Worm (Caenorhabditis elegans) whole organism, young adult: ENCODE data around the gene K09E2.2.
A peak's percentile ranks its signal among the peaks of the same experiment; 100 is the strongest.

Source experiments
- B0261.1 ChIP-seq: sonication (generic microtip); optimal IDR thresholded peaks from 2 replicates; lab custom pipeline; 2016; ENCODE audit warnings: mild to moderate bottlenecking, missing genetic modification characterization, moderate library complexity, missing compliant biosample characterization
- B0336.3 ChIP-seq: fragments of 200-800 bp; sonication (Bioruptor generic); IDR thresholded peaks from 2 replicates; pipeline ENCODE4 v1.3.6; 2022; ENCODE audit warnings: missing genetic modification characterization, missing compliant biosample characterization
- C06A6.2 ChIP-seq: fragments of 200-800 bp; sonication (Bioruptor generic); conservative IDR thresholded peaks from 2 replicates; pipeline ENCODE4 v1.3.6; 2022; ENCODE audit warnings: missing genetic modification characterization, missing compliant biosample characterization
- F37B4.10 ChIP-seq: fragments of 200-800 bp; sonication (Bioruptor generic); IDR thresholded peaks from 2 replicates; pipeline ENCODE4 v1.3.6; 2022; ENCODE audit warnings: missing genetic modification characterization, missing compliant biosample characterization
- F49E8.2 ChIP-seq: sonication (generic microtip); optimal IDR thresholded peaks from 3 replicates; lab custom pipeline; 2017; ENCODE audit warnings: missing genetic modification characterization, mild to moderate bottlenecking, missing compliant biosample characterization, antibody characterized with exemption, moderate library complexity; ENCODE audit not compliant: insufficient read depth
- K11D2.4 ChIP-seq: fragments of 200-800 bp; sonication (Bioruptor generic); IDR thresholded peaks from 2 replicates; pipeline ENCODE4 v1.3.6; 2022; ENCODE audit warnings: missing genetic modification reagents, missing genetic modification characterization, missing compliant biosample characterization
- T07F8.4 ChIP-seq: sonication (generic microtip); optimal IDR thresholded peaks from 2 replicates; lab custom pipeline; 2016; ENCODE audit warnings: mild to moderate bottlenecking, missing genetic modification characterization, moderate library complexity, missing compliant biosample characterization
- T26A5.8 ChIP-seq: sonication (generic microtip); optimal IDR thresholded peaks from 2 replicates; lab custom pipeline; 2016; ENCODE audit warnings: missing genetic modification characterization, missing compliant biosample characterization
- Y67H2A.10 ChIP-seq: fragments of 200-800 bp; sonication (Bioruptor generic); conservative IDR thresholded peaks from 2 replicates; pipeline ENCODE4 v1.3.6; 2022; ENCODE audit warnings: missing genetic modification reagents, missing genetic modification characterization, missing compliant biosample characterization
- aptf-3 ChIP-seq: fragments of 200-800 bp; sonication (Bioruptor generic); IDR thresholded peaks from 2 replicates; pipeline ENCODE4 v1.3.6; 2022; ENCODE audit warnings: missing genetic modification characterization, missing compliant biosample characterization
- attf-3 ChIP-seq: fragments of 200-800 bp; sonication (Bioruptor generic); conservative IDR thresholded peaks from 2 replicates; pipeline ENCODE4 v1.3.6; 2022; ENCODE audit warnings: missing genetic modification reagents, missing genetic modification characterization, missing compliant biosample characterization
- cebp-2 ChIP-seq: fragments of 200-800 bp; sonication (Bioruptor generic); IDR thresholded peaks from 2 replicates; pipeline ENCODE4 v1.3.6; 2022; ENCODE audit warnings: missing genetic modification characterization, missing compliant biosample characterization
- ceh-58 ChIP-seq: fragments of 200-800 bp; sonication (Bioruptor generic); IDR thresholded peaks from 2 replicates; pipeline ENCODE4 v1.3.6; 2022; ENCODE audit warnings: missing genetic modification characterization, missing compliant biosample characterization
- efl-1 ChIP-seq: fragments of 150-350 bp; optimal IDR thresholded peaks from 2 replicates; lab custom pipeline; 2014; ENCODE audit warnings: missing biosample characterization, missing genetic modification reagents, missing genetic modification characterization
- fkh-3 ChIP-seq: sonication (generic microtip); optimal IDR thresholded peaks from 2 replicates; lab custom pipeline; 2016; ENCODE audit warnings: mild to moderate bottlenecking, missing genetic modification characterization, missing compliant biosample characterization
- hlh-26 ChIP-seq: fragments of 200-800 bp; sonication (Bioruptor generic); conservative IDR thresholded peaks from 2 replicates; pipeline ENCODE4 v1.3.6; 2022; ENCODE audit warnings: missing genetic modification reagents, missing genetic modification characterization, missing compliant biosample characterization
- hmg-1.2 ChIP-seq: fragments of 200-800 bp; sonication (Bioruptor generic); IDR thresholded peaks from 2 replicates; pipeline ENCODE4 v1.3.6; 2022; ENCODE audit warnings: missing genetic modification reagents, missing genetic modification characterization, missing compliant biosample characterization
- hrde-1 ChIP-seq: sonication (generic microtip); optimal IDR thresholded peaks from 2 replicates; lab custom pipeline; 2016; ENCODE audit warnings: missing genetic modification characterization, mild to moderate bottlenecking, missing compliant biosample characterization, moderate library complexity, missing genotype, missing genetic modification reagents, borderline replicate concordance
- let-526 ChIP-seq: fragments of 200-800 bp; sonication (Bioruptor generic); IDR thresholded peaks from 2 replicates; pipeline ENCODE4 v1.3.6; 2022; ENCODE audit warnings: missing genetic modification reagents, missing genetic modification characterization, missing compliant biosample characterization
- lir-1 ChIP-seq: fragments of 200-800 bp; sonication (Bioruptor generic); conservative IDR thresholded peaks from 2 replicates; pipeline ENCODE4 v1.3.6; 2022; ENCODE audit warnings: missing genetic modification reagents, missing genetic modification characterization, missing compliant biosample characterization
- lsy-27 ChIP-seq: sonication (generic microtip); optimal IDR thresholded peaks from 2 replicates; lab custom pipeline; 2017; ENCODE audit warnings: missing genetic modification characterization, mild to moderate bottlenecking, missing compliant biosample characterization, antibody characterized with exemption, missing genotype, borderline replicate concordance; ENCODE audit not compliant: insufficient read depth
- mcd-1 ChIP-seq: fragments of 200-800 bp; sonication (Bioruptor generic); IDR thresholded peaks from 2 replicates; pipeline ENCODE4 v1.3.6; 2022; ENCODE audit warnings: missing genetic modification reagents, missing genetic modification characterization, missing compliant biosample characterization
- mxl-1 ChIP-seq: sonication (generic microtip); optimal IDR thresholded peaks from 2 replicates; lab custom pipeline; 2016; ENCODE audit warnings: missing genetic modification characterization, missing compliant biosample characterization
- nhr-179 ChIP-seq: sonication (generic microtip); optimal IDR thresholded peaks from 2 replicates; lab custom pipeline; 2016; ENCODE audit warnings: mild to moderate bottlenecking, missing genetic modification characterization, missing compliant biosample characterization
- nhr-27 ChIP-seq: fragments of 200-800 bp; sonication (Bioruptor generic); optimal IDR thresholded peaks from 2 replicates; lab custom pipeline; 2018; ENCODE audit warnings: mild to moderate bottlenecking, missing genetic modification characterization, moderate library complexity, missing compliant biosample characterization
- pha-4 ChIP-seq: fragments of 150-350 bp; sonication (generic microtip); optimal IDR thresholded peaks from 2 replicates; lab custom pipeline; 2014; ENCODE audit warnings: missing biosample characterization, missing genetic modification reagents, missing genetic modification characterization
- repo-1 ChIP-seq: sonication (generic microtip); optimal IDR thresholded peaks from 2 replicates; lab custom pipeline; 2017; ENCODE audit warnings: mild to moderate bottlenecking, missing genetic modification characterization, missing compliant biosample characterization
- sdz-38 ChIP-seq: sonication (generic microtip); optimal IDR thresholded peaks from 2 replicates; lab custom pipeline; 2016; ENCODE audit warnings: missing genotype, missing genetic modification characterization, missing compliant biosample characterization
- snpc-1.1 ChIP-seq: sonication (generic microtip); optimal IDR thresholded peaks from 2 replicates; lab custom pipeline; 2017; ENCODE audit warnings: missing genetic modification characterization, mild to moderate bottlenecking, missing compliant biosample characterization, antibody characterized with exemption, moderate library complexity, missing genotype, missing genetic modification reagents; ENCODE audit not compliant: insufficient read depth
- snpc-1.3 ChIP-seq: sonication (generic microtip); optimal IDR thresholded peaks from 2 replicates; lab custom pipeline; 2017; ENCODE audit warnings: missing genetic modification characterization, mild to moderate bottlenecking, missing compliant biosample characterization, antibody characterized with exemption, moderate library complexity, missing genotype, missing genetic modification reagents; ENCODE audit not compliant: insufficient read depth
- snpc-3.4 ChIP-seq: sonication (generic microtip); optimal IDR thresholded peaks from 2 replicates; lab custom pipeline; 2017; ENCODE audit warnings: missing genetic modification characterization, mild to moderate bottlenecking, missing compliant biosample characterization, antibody characterized with exemption, moderate library complexity, missing genotype, missing genetic modification reagents
- snpc-4 ChIP-seq, 5 experiments: fragments of 150-350 bp in 1 of 5; sonication (generic microtip) in 4 of 5; optimal IDR thresholded peaks; 2 replicates each; lab custom pipeline; 2014 to 2018; ENCODE audit warnings: missing genetic modification characterization in 5 of 5, missing biosample characterization in 3 of 5, antibody characterized with exemption in 2 of 5, mild to moderate bottlenecking in 2 of 5, missing compliant biosample characterization in 2 of 5, missing genotype in 2 of 5, moderate library complexity in 2 of 5, missing genetic modification reagents in 1 of 5
- unc-62 ChIP-seq: fragments of 150-350 bp; optimal IDR thresholded peaks from 2 replicates; lab custom pipeline; 2014; ENCODE audit warnings: missing biosample characterization, missing genetic modification reagents, missing genetic modification characterization
- zfh-2 ChIP-seq: fragments of 200-800 bp; sonication (Bioruptor generic); conservative IDR thresholded peaks from 2 replicates; pipeline ENCODE4 v1.3.6; 2022; ENCODE audit warnings: missing genetic modification reagents, missing genetic modification characterization, missing compliant biosample characterization
- zim-3 ChIP-seq: sonication (generic microtip); optimal IDR thresholded peaks from 2 replicates; lab custom pipeline; 2017; ENCODE audit warnings: mild to moderate bottlenecking, missing genetic modification characterization, moderate library complexity, missing compliant biosample characterization
- ztf-18 ChIP-seq: sonication (generic microtip); optimal IDR thresholded peaks from 2 replicates; lab custom pipeline; 2016; ENCODE audit warnings: missing genotype, mild to moderate bottlenecking, missing genetic modification characterization, missing compliant biosample characterization
- ztf-22 ChIP-seq: fragments of 200-800 bp; sonication (Bioruptor generic); optimal IDR thresholded peaks from 2 replicates; lab custom pipeline; 2018; ENCODE audit warnings: mild to moderate bottlenecking, missing genetic modification characterization, moderate library complexity, missing compliant biosample characterization
- ztf-26 ChIP-seq: sonication (generic microtip); optimal IDR thresholded peaks from 2 replicates; lab custom pipeline; 2017; ENCODE audit warnings: missing genetic modification characterization, missing compliant biosample characterization
- ztf-6 ChIP-seq: fragments of 200-800 bp; sonication (Bioruptor generic); IDR thresholded peaks from 2 replicates; pipeline ENCODE4 v1.3.6; 2022; ENCODE audit warnings: missing genetic modification reagents, missing genetic modification characterization, missing compliant biosample characterization

The K09E2.2 gene

DNA sequence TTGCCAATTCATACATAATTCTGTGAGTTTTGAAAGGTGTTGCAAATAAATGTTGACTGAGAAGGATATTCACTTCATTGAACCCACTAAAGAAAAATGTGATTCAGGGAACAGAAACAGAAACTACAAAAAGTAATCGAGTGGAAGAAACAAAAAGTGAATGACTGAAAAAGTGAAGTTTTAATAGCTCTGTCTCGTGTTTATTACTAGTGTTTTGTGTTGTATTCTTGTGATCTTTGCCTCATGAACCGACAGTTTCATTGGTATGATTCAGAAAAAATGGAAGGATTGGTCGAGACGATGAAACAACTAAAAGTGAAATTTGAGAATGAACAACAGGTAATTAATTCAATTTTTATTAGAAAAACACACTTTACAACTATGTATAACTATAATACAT is 5.0 kb downstream of the K09E2.2 start:
- no peak for TF ChIP-seq hlh-26 (GFP tag; lab: Robert Waterston, UW)
- no peak for TF ChIP-seq nhr-27 (tag; lab: Kevin White, UChicago)
- TF ChIP-seq sdz-38 (tag; lab: Kevin White, UChicago), result no peak
- no peak for TF ChIP-seq B0261.1 (tag; lab: Kevin White, UChicago)
- TF ChIP-seq zim-3 (tag; lab: Kevin White, UChicago), result no peak
- TF ChIP-seq ztf-22, result no peak
- TF ChIP-seq ztf-6, result no peak
- no peak for TF ChIP-seq T26A5.8 (tag; lab: Kevin White, UChicago)
- TF ChIP-seq fkh-3 (tag; lab: Kevin White, UChicago), result no peak
- TF ChIP-seq pha-4 (tag; lab: Kevin White, UChicago), result no peak
- TF ChIP-seq F37B4.10, result no peak
- no peak for TF ChIP-seq ceh-58 (GFP tag; lab: Robert Waterston, UW)
- no peak for TF ChIP-seq T07F8.4

DNA sequence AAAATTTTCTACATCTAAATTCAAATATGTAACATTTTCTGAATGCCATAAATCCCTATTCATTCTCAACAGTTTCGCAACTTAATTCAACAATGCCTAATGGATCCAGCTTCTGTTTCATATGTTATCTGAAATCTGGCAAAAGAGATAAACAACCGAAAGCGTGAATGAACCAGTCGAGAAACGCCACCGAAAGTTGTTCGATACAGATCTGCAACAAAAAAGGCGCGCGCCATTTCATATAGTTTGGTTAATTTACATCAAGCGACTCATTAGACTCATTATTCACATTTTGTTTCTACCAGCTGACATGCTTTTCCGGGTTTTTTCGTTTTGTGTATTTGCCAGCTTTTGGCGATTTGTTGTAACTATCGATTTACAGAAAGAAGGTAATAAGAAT is 8.7 kb downstream of the K09E2.2 start, which contains the start of gene K09E2.1:
TSS of gene K09E2.1 (plus strand) at position 301 of the 400 bp plus-strand sequence.
- no peak for TF ChIP-seq zfh-2
- no peak for TF ChIP-seq nhr-27 (tag; lab: Kevin White, UChicago)
- TF ChIP-seq hrde-1 (tag; lab: Kevin White, UChicago), result no peak
- no peak for TF ChIP-seq nhr-179 (tag; lab: Kevin White, UChicago)
- TF ChIP-seq, all 124 proteins: peak for 0

DNA sequence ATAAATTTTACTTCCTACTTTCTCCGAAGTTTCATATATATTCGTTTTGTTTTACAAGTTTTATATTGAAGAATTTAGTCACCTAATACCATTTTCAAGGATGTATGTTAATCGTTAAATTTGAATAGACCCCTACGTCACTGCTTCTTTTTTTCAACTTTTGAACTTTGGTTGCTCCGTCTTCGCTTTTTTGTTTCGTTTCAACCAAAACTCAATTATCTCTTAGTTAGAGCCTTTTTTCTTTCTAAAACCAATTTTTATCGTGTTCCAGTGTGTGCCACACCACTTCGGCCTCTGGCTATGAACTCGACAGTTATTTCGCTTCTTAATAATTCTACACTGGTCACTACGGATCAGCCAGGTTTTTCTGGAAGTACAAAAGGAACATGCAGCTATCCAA is 24.7 kb downstream of the K09E2.2 start, which contains the start of gene frpr-8:
TSS of gene frpr-8 (plus strand) at position 301 of the 400 bp plus-strand sequence.
- TF ChIP-seq F49E8.2, result no peak

DNA sequence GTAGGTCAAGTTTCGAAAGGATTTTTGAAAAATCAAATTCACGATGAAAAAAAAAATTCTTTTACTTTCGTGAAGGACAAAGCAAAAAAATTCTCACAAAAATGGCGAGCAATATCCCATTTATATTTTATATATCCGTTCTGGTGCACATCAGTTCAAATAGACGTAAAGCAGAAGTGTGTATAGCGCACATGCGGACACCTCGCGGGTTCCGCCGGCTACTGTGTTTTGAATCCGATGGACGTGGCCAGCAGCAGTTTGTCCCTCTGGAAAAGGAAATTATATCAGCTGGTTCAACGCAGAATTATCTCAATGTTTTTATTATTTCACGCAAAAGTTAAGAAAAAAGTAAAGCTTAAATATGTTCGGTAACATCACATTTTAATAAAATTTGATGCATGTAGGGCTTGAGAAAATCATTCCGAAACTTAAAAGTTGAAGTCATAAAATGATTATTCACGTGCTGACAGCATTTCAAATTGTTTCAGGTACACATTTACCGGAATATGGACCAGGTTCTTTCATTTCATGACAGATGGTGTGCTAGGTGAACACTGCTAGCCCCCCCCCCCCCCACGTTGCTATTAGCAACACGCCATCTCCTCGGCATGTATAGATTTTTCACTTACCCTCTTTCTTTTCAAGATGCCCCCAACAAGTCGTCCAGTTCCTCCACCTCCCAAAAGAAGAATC is 30.9 kb downstream of the K09E2.2 start, which contains the start of gene jbts-14:
TSS of gene jbts-14 (plus strand) at position 643 of the 693 bp plus-strand sequence.
- no peak for TF ChIP-seq aptf-3
- TF ChIP-seq ztf-26 (tag; lab: Kevin White, UChicago), result no peak
- no peak for TF ChIP-seq efl-1 (GFP tag; lab: Kevin White, UChicago)
- TF ChIP-seq lsy-27, result no peak
- TF ChIP-seq hlh-26 (GFP tag; lab: Robert Waterston, UW), result no peak
- no peak for TF ChIP-seq mcd-1 (GFP tag; lab: Robert Waterston, UW)
- TF ChIP-seq snpc-1.1 (tag; lab: Kevin White, UChicago), result peak; percentile 86
- no peak for TF ChIP-seq snpc-1.3 (tag; lab: Kevin White, UChicago)
- no peak for TF ChIP-seq attf-3 (GFP tag; lab: Robert Waterston, UW)
- no peak for TF ChIP-seq K11D2.4 (GFP tag; lab: Robert Waterston, UW)
- TF ChIP-seq ztf-18, result no peak
- TF ChIP-seq C06A6.2 (GFP tag; lab: Robert Waterston, UW), result no peak
- TF ChIP-seq snpc-3.4 (tag; lab: Kevin White, UChicago), result peak; percentile 30
- no peak; the same call in 1 of the 2 replicates for TF ChIP-seq hmg-1.2 (GFP tag; lab: Robert Waterston, UW)
- TF ChIP-seq snpc-4 (GFP tag; optimal IDR thresholded peaks at IDR 0.05; lab: Kevin White, UChicago), result peak; percentile 63
- TF ChIP-seq snpc-4 (tag; optimal IDR thresholded peaks at IDR 0.05; lab: Kevin White, UChicago), result peak in 2 of 4 experiments; percentile 80 to 90
- TF ChIP-seq zfh-2, result no peak
- no peak for TF ChIP-seq mxl-1
- no peak for TF ChIP-seq B0336.3 (GFP tag; lab: Robert Waterston, UW)
- no peak for TF ChIP-seq repo-1
- no peak for TF ChIP-seq let-526 (GFP tag; lab: Robert Waterston, UW)
- no peak for TF ChIP-seq Y67H2A.10 (GFP tag; lab: Robert Waterston, UW)
- no peak for TF ChIP-seq F37B4.10
- no peak for TF ChIP-seq unc-62
- no peak for TF ChIP-seq lir-1
- TF ChIP-seq cebp-2 (GFP tag; lab: Robert Waterston, UW), result no peak
